Fruit fly (Drosophila melanogaster) whole organism, embryonic: ENCODE results near the gene Hnf4.
A peak's percentile ranks its signal among the peaks of the same experiment; 100 is the strongest.

Source experiments
- Aef1 ChIP-seq: fragments of 200-800 bp; sonication (Bioruptor generic); IDR thresholded peaks from 3 replicates; pipeline ENCODE4 v1.3.6; 2022; ENCODE audit warnings: missing biosample characterization, missing genetic modification characterization
- Asciz ChIP-seq: fragments of 200-800 bp; sonication (Bioruptor generic); optimal IDR thresholded peaks from 2 replicates; lab custom pipeline; 2017; ENCODE audit warnings: missing biosample characterization, mild to moderate bottlenecking, missing genetic modification characterization, missing genetic modification reagents
- Blimp-1 ChIP-seq: fragments of 200-800 bp; sonication (Bioruptor generic); optimal IDR thresholded peaks from 3 replicates; lab custom pipeline; 2018; ENCODE audit warnings: missing biosample characterization, missing genetic modification characterization, mild to moderate bottlenecking, moderate library complexity, missing genetic modification reagents
- CG10147 ChIP-seq: fragments of 200-800 bp; sonication (Bioruptor generic); optimal IDR thresholded peaks from 2 replicates; lab custom pipeline; 2019; ENCODE audit warnings: missing biosample characterization, mild to moderate bottlenecking, missing genetic modification characterization, moderate library complexity
- CG11504 ChIP-seq: fragments of 200-800 bp; sonication (Bioruptor generic); optimal IDR thresholded peaks from 3 replicates; lab custom pipeline; 2019; ENCODE audit warnings: missing biosample characterization, mild to moderate bottlenecking, missing genetic modification characterization, moderate library complexity
- CG12391 ChIP-seq: fragments of 200-800 bp; sonication (Bioruptor generic); optimal IDR thresholded peaks from 3 replicates; lab custom pipeline; 2018; ENCODE audit warnings: missing biosample characterization, mild to moderate bottlenecking, missing genetic modification characterization, moderate library complexity
- CG13296 ChIP-seq: fragments of 200-800 bp; sonication (Bioruptor generic); optimal IDR thresholded peaks from 3 replicates; lab custom pipeline; 2018; ENCODE audit warnings: missing biosample characterization, mild to moderate bottlenecking, missing genetic modification characterization
- CG14014 ChIP-seq: fragments of 200-800 bp; sonication (Bioruptor generic); IDR thresholded peaks from 2 replicates; pipeline ENCODE4 v1.3.6; 2022; ENCODE audit warnings: missing biosample characterization, missing genetic modification characterization
- CG14710 ChIP-seq: fragments of 200-800 bp; sonication (Bioruptor generic); optimal IDR thresholded peaks from 3 replicates; lab custom pipeline; 2019; ENCODE audit warnings: missing biosample characterization, mild to moderate bottlenecking, missing genetic modification characterization, moderate library complexity
- CG14860 ChIP-seq: fragments of 200-800 bp; sonication (Bioruptor generic); IDR thresholded peaks from 3 replicates; pipeline ENCODE4 v1.3.6; 2022; ENCODE audit warnings: missing biosample characterization, missing genetic modification characterization; ENCODE audit not compliant: partially characterized antibody
- CG1529 ChIP-seq: fragments of 200-800 bp; sonication (Bioruptor generic); optimal IDR thresholded peaks from 3 replicates; lab custom pipeline; 2018; ENCODE audit warnings: missing biosample characterization, missing genetic modification characterization
- CG15479 ChIP-seq: fragments of 200-800 bp; sonication (Bioruptor generic); optimal IDR thresholded peaks from 3 replicates; lab custom pipeline; 2019; ENCODE audit warnings: missing biosample characterization, mild to moderate bottlenecking, missing genetic modification characterization, moderate library complexity
- CG15514 ChIP-seq: fragments of 200-800 bp; sonication (Bioruptor generic); optimal IDR thresholded peaks from 3 replicates; lab custom pipeline; 2017; ENCODE audit warnings: missing biosample characterization, missing genetic modification characterization, mild to moderate bottlenecking, moderate library complexity, missing genetic modification reagents
- CG16815 ChIP-seq: fragments of 200-800 bp; sonication (Bioruptor generic); optimal IDR thresholded peaks from 3 replicates; lab custom pipeline; 2017; ENCODE audit warnings: missing biosample characterization, mild to moderate bottlenecking, missing genetic modification characterization
- CG17328 ChIP-seq: fragments of 200-800 bp; sonication (Bioruptor generic); IDR thresholded peaks from 2 replicates; pipeline ENCODE4 v1.3.6; 2022; ENCODE audit warnings: missing biosample characterization, missing genetic modification characterization
- CG2199 ChIP-seq: fragments of 200-800 bp; sonication (Bioruptor generic); IDR thresholded peaks from 3 replicates; pipeline ENCODE4 v1.3.6; 2022; ENCODE audit warnings: missing biosample characterization, missing genetic modification characterization
- CG3065 ChIP-seq: fragments of 200-800 bp; sonication (Bioruptor generic); optimal IDR thresholded peaks from 2 replicates; lab custom pipeline; 2016; ENCODE audit warnings: missing biosample characterization, missing genetic modification characterization
- CG3726 ChIP-seq: fragments of 200-800 bp; sonication (Bioruptor generic); IDR thresholded peaks from 3 replicates; pipeline ENCODE4, ENCODE4 v1.3.6; 2022; ENCODE audit warnings: missing biosample characterization, missing genetic modification characterization
- CG6175 ChIP-seq: fragments of 200-800 bp; sonication (Bioruptor generic); IDR thresholded peaks from 3 replicates; pipeline ENCODE4 v1.3.6; 2022; ENCODE audit warnings: missing biosample characterization, missing genetic modification characterization
- CG6654 ChIP-seq: fragments of 200-800 bp; sonication (Bioruptor generic); optimal IDR thresholded peaks from 2 replicates; lab custom pipeline; 2017; ENCODE audit warnings: missing biosample characterization, mild to moderate bottlenecking, missing genetic modification characterization
- CG8290 ChIP-seq, 3 experiments: fragments of 200-800 bp; sonication (Bioruptor generic); optimal IDR thresholded peaks; 2 replicates each; lab custom pipeline; 2016 to 2019; ENCODE audit warnings: missing biosample characterization in 3 of 3, missing genetic modification characterization in 3 of 3, mild to moderate bottlenecking in 2 of 3, moderate library complexity in 1 of 3
- Chrac-16 ChIP-seq: fragments of 200-800 bp; sonication (Bioruptor generic); optimal IDR thresholded peaks from 3 replicates; lab custom pipeline; 2016; ENCODE audit warnings: missing biosample characterization, missing genetic modification characterization
- Fer1 ChIP-seq: fragments of 200-800 bp; sonication (Bioruptor generic); optimal IDR thresholded peaks from 2 replicates; lab custom pipeline; 2017; ENCODE audit warnings: missing biosample characterization, mild to moderate bottlenecking, missing genetic modification characterization
- HLH54F ChIP-seq: fragments of 200-800 bp; sonication (Bioruptor generic); optimal IDR thresholded peaks from 3 replicates; lab custom pipeline; 2016; ENCODE audit warnings: missing biosample characterization, missing genetic modification characterization
- Jarid2 ChIP-seq: fragments of 200-800 bp; sonication (Bioruptor generic); optimal IDR thresholded peaks from 3 replicates; lab custom pipeline; 2017; ENCODE audit warnings: mild to moderate bottlenecking, missing biosample characterization, missing genetic modification reagents, missing genetic modification characterization
- Med ChIP-seq: fragments of 200-800 bp; sonication (Bioruptor generic); peaks from one replicate; lab custom pipeline; 2016; ENCODE audit warnings: missing biosample characterization, missing genetic modification characterization, mild to moderate bottlenecking, inconsistent platforms, moderate library complexity
- NC2β ChIP-seq: fragments of 200-800 bp; sonication (Bioruptor generic); optimal IDR thresholded peaks from 2 replicates; lab custom pipeline; 2016; ENCODE audit warnings: missing biosample characterization, missing genetic modification characterization
- abd-A ChIP-seq: fragments of 200-800 bp; sonication (Bioruptor generic); optimal IDR thresholded peaks from 3 replicates; lab custom pipeline; 2019; ENCODE audit warnings: missing biosample characterization, mild to moderate bottlenecking, missing genetic modification characterization, moderate library complexity
- ara ChIP-seq: fragments of 200-800 bp; sonication (Bioruptor generic); IDR thresholded peaks from 2 replicates; pipeline ENCODE4 v1.3.6; 2022; ENCODE audit warnings: missing biosample characterization, missing genetic modification characterization
- ato ChIP-seq: fragments of 200-800 bp; sonication (Bioruptor generic); IDR thresholded peaks from 2 replicates; pipeline ENCODE4 v1.3.6; 2022; ENCODE audit warnings: missing biosample characterization, missing genetic modification characterization; ENCODE audit not compliant: partially characterized antibody
- bab2 ChIP-seq: fragments of 200-800 bp; sonication (Bioruptor generic); optimal IDR thresholded peaks from 2 replicates; lab custom pipeline; 2016; ENCODE audit warnings: missing biosample characterization, missing genetic modification characterization
- eve ChIP-seq, 2 experiments: fragments of >200 bp; optimal IDR thresholded peaks; 2 replicates each; lab custom pipeline; 2017; ENCODE audit warnings: missing biosample characterization in 2 of 2, missing genetic modification characterization in 2 of 2
- klu ChIP-seq: fragments of 200-800 bp; sonication (Bioruptor generic); IDR thresholded peaks from 2 replicates; pipeline ENCODE4 v1.3.6; 2022; ENCODE audit warnings: missing biosample characterization, missing genetic modification characterization
- knrl ChIP-seq: fragments of 200-800 bp; sonication (Bioruptor generic); IDR thresholded peaks from 3 replicates; pipeline ENCODE4 v1.3.6; 2022; ENCODE audit warnings: missing biosample characterization, missing genetic modification characterization; ENCODE audit not compliant: partially characterized antibody
- psq ChIP-seq: fragments of 200-800 bp; sonication (Bioruptor generic); optimal IDR thresholded peaks from 2 replicates; lab custom pipeline; 2017; ENCODE audit warnings: missing biosample characterization, missing genetic modification characterization
- rib ChIP-seq: fragments of 200-800 bp; sonication (Bioruptor generic); IDR thresholded peaks from 2 replicates; pipeline ENCODE4 v1.3.6; 2022; ENCODE audit warnings: missing biosample characterization, missing genetic modification characterization
- shn ChIP-seq: fragments of 200-800 bp; sonication (Bioruptor generic); optimal IDR thresholded peaks from 3 replicates; lab custom pipeline; 2016; ENCODE audit warnings: missing biosample characterization, missing genetic modification characterization
- sisA ChIP-seq: fragments of 200-800 bp; sonication (Bioruptor generic); IDR thresholded peaks from 2 replicates; pipeline ENCODE4 v1.3.6; 2022; ENCODE audit warnings: missing biosample characterization, missing genetic modification characterization
- slou ChIP-seq: fragments of 200-800 bp; sonication (Bioruptor generic); optimal IDR thresholded peaks from 3 replicates; lab custom pipeline; 2016; ENCODE audit warnings: missing biosample characterization, missing genetic modification characterization
- so ChIP-seq: fragments of 200-800 bp; sonication (Bioruptor generic); IDR thresholded peaks from 3 replicates; pipeline ENCODE4 v1.3.6; 2022; ENCODE audit warnings: missing biosample characterization, missing genetic modification characterization
- stc ChIP-seq: fragments of 200-800 bp; sonication (Bioruptor generic); IDR thresholded peaks from 2 replicates; pipeline ENCODE4 v1.3.6; 2022; ENCODE audit warnings: missing biosample characterization, missing genetic modification characterization
- toy ChIP-seq: fragments of 200-800 bp; sonication (Bioruptor generic); IDR thresholded peaks from 2 replicates; pipeline ENCODE4 v1.3.6; 2022; ENCODE audit warnings: missing biosample characterization, missing genetic modification characterization

Hnf4 gene

dm6 chr2L:8735572-8735996, 26.2 kb upstream of the Hnf4 start (continued):
- TF ChIP-seq CG14014 (peak; percentile 44; the same call in 1 of the 2 replicates), Med (GFP tag; lab: Kevin White, UChicago) (peak; percentile 92), CG1529 (GFP tag; lab: Kevin White, UChicago) (no peak), CG16815 (GFP tag; lab: Kevin White, UChicago) (no peak), sisA (GFP tag; lab: Robert Waterston, UW) (no peak), klu (GFP tag; lab: Robert Waterston, UW) (no peak), CG11504 (tag; lab: Kevin White, UChicago) (peak; percentile 2), CG14860 (GFP tag; lab: Robert Waterston, UW) (0 out of 3 replicates have a peak, but pooled peaks have one; percentile 38), abd-A (tag; lab: Kevin White, UChicago) (peak; percentile 87), CG12391 (tag; lab: Kevin White, UChicago) (peak; percentile 17), knrl (GFP tag; lab: Robert Waterston, UW) (no peak), CG14710 (no peak), ato (GFP tag; lab: Robert Waterston, UW) (peak; percentile 36; the same call in 1 of the 2 replicates), CG8290 (GFP tag; optimal IDR thresholded peaks at IDR 0.05; lab: Kevin White, UChicago) (no peak), CG8290 (tag; optimal IDR thresholded peaks at IDR 0.05; lab: Kevin White, UChicago) (peak in 1 of 2 experiments; percentile 77), CG10147 (peak; percentile 18), NC2β (GFP tag; lab: Kevin White, UChicago) (peak; percentile 10), psq (GFP tag; lab: Kevin White, UChicago) (no peak), CG2199 (GFP tag; lab: Robert Waterston, UW) (peak; percentile 91; the same call in 1 of the 3 replicates), Chrac-16 (GFP tag; lab: Kevin White, UChicago) (no peak), CG3065 (GFP tag; lab: Kevin White, UChicago) (no peak), bab2 (GFP tag; lab: Kevin White, UChicago) (no peak), shn (GFP tag; lab: Kevin White, UChicago) (peak; percentile 5), CG17328 (GFP tag; lab: Robert Waterston, UW) (peak; percentile 51; the same call in 1 of the 2 replicates), so (GFP tag; lab: Robert Waterston, UW) (peak; percentile 69; the same call in 2 of the 3 replicates), rib (peak; percentile 88; the same call in 1 of the 2 replicates), CG6654 (GFP tag; lab: Kevin White, UChicago) (no peak), Asciz (GFP tag; lab: Kevin White, UChicago) (peak; percentile 15), CG6175 (GFP tag; lab: Robert Waterston, UW) (0 out of 3 replicates have a peak, but pooled peaks have one; percentile 63), Fer1 (GFP tag; lab: Kevin White, UChicago) (peak; percentile 77)

- TF ChIP-seq toy (GFP tag; lab: Robert Waterston, UW) (no peak), ara (GFP tag; lab: Robert Waterston, UW) (0 out of 2 replicates have a peak, but pooled peaks have one; percentile 24), CG13296 (GFP tag; lab: Kevin White, UChicago) (no peak), Blimp-1 (peak; percentile 95), abd-A (tag; lab: Kevin White, UChicago) (no peak), CG15479 (GFP tag; lab: Kevin White, UChicago) (no peak), Aef1 (GFP tag; lab: Robert Waterston, UW) (no peak), HLH54F (GFP tag; lab: Kevin White, UChicago) (no peak), slou (GFP tag; lab: Kevin White, UChicago) (no peak), eve (GFP tag; optimal IDR thresholded peaks at IDR 0.05; lab: Kevin White, UChicago) (peak in 1 of 2 experiments; percentile 74), stc (GFP tag; lab: Robert Waterston, UW) (no peak), CG3726 (GFP tag; lab: Robert Waterston, UW) (no peak), CG15514 (GFP tag; lab: Kevin White, UChicago) (no peak), Jarid2 (GFP tag; lab: Kevin White, UChicago) (no peak)
- TF ChIP-seq, all 482 proteins: peak for 3
Measured at dm6 chr2L:8734998-8735397, 25.6 kb upstream of the Hnf4 start.
